Worm (Caenorhabditis elegans) whole organism, late embryonic: Measurements from ENCODE around the gene C48B4.11.

Source experiments
- ama-1 ChIP-seq: fragments of 150-350 bp; optimal IDR thresholded peaks from 2 replicates; lab custom pipeline; 2014
- ceh-30 ChIP-seq: fragments of 150-350 bp; optimal IDR thresholded peaks from 2 replicates; lab custom pipeline; 2014; ENCODE audit warnings: missing biosample characterization, missing genetic modification characterization
- eyg-1 ChIP-seq: sonication (generic microtip); optimal IDR thresholded peaks from 2 replicates; lab custom pipeline; 2016; ENCODE audit warnings: missing genotype, missing genetic modification characterization, missing compliant biosample characterization
- hlh-15 ChIP-seq: sonication (generic microtip); optimal IDR thresholded peaks from 2 replicates; lab custom pipeline; 2016; ENCODE audit warnings: missing genetic modification characterization, missing compliant biosample characterization
- mec-3 ChIP-seq: sonication (generic microtip); optimal IDR thresholded peaks from 2 replicates; lab custom pipeline; 2016; ENCODE audit warnings: borderline replicate concordance, missing genetic modification characterization, missing compliant biosample characterization
- pag-3 ChIP-seq: sonication (generic microtip); optimal IDR thresholded peaks from 2 replicates; lab custom pipeline; 2016; ENCODE audit warnings: missing compliant biosample characterization, missing genetic modification characterization, borderline replicate concordance
- pax-1 ChIP-seq: fragments of 150-350 bp; optimal IDR thresholded peaks from 2 replicates; lab custom pipeline; 2014; ENCODE audit warnings: missing biosample characterization, missing genetic modification characterization

DNA sequence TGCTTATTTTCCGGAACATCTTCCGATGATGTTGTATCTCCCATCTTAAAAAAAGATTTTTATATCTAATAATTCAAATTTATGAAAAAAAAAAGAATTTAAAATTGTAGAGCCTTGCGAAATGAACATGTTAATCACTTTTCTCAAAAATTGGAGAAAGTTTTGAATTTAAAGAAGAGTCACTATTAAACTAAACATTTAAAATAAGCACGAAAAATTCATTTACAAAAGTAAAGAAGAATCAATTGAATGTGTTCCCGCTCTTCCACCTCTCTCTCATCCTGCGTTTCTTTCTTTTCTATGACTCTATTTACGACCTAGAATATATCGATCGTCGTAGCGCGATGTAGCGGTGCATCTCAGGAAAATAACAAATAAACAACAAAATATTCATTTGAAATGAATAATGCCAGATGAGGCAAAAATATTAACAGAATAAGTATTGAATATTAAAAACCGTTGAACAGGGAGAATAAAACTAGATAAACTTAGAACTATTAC, 27.2 kb downstream of the C48B4.11 start, which contains the start of gene ZK1098.3:
- TF ChIP-seq ama-1 (lab: Kevin White, UChicago) (no peak), pag-3 (no peak), hlh-15 (tag; lab: Kevin White, UChicago) (no peak), ceh-30 (tag; lab: Kevin White, UChicago) (no peak), pax-1 (tag; lab: Kevin White, UChicago) (no peak), eyg-1 (tag; lab: Kevin White, UChicago) (no peak), mec-3 (tag; lab: Kevin White, UChicago) (no peak)
